Fruit fly (Drosophila melanogaster): ENCODE measurements around the gene lmgB.

lmgB gene

dm6 chr2L:8553789-8554626 lies 25.6 kb upstream of the lmgB start (continued):
- TF ChIP-seq slou (GFP tag; optimal IDR thresholded peaks at IDR 0.05) (no peak), Hr51 (GFP tag; optimal IDR thresholded peaks at IDR 0.05) (peak in 1 of 2 experiments; percentile 13), Aef1 (GFP tag; IDR thresholded peaks at IDR 0.05) (no peak), CG10209 (GFP tag; optimal IDR thresholded peaks at IDR 0.05) (no peak), CG6175 (GFP tag; IDR thresholded peaks at IDR 0.05) (no peak), Xrp1 (GFP tag; IDR thresholded peaks at IDR 0.05) (peak; percentile 69; the same call in 1 of the 2 replicates), Ada2b (GFP tag; IDR thresholded peaks at IDR 0.05) (no peak), ap (GFP tag; IDR thresholded peaks at IDR 0.05) (no peak), gro (GFP tag; optimal IDR thresholded peaks at IDR 0.05) (no peak), CG8478 (optimal IDR thresholded peaks at IDR 0.05) (no peak), B-H2 (GFP tag; optimal IDR thresholded peaks at IDR 0.05) (no peak), inv (GFP tag; IDR thresholded peaks at IDR 0.05; ENCODE audit: partially characterized antibody) (no peak), Oaz (GFP tag; IDR thresholded peaks at IDR 0.05) (no peak), her (GFP tag; optimal IDR thresholded peaks at IDR 0.05) (peak; percentile 45), HLH4C (GFP tag; IDR thresholded peaks at IDR 0.05; ENCODE audit: partially characterized antibody) (0 out of 3 replicates have a peak, but pooled peaks have one; percentile 33), eyg (GFP tag; optimal IDR thresholded peaks at IDR 0.05) (no peak), stc (GFP tag; IDR thresholded peaks at IDR 0.05) (no peak), CG7372 (GFP tag; IDR thresholded peaks at IDR 0.05) (no peak), CG18599 (GFP tag; optimal IDR thresholded peaks at IDR 0.05) (peak; percentile 67), CG11723 (GFP tag; optimal IDR thresholded peaks at IDR 0.05) (peak; percentile 6), CG31388 (GFP tag; optimal IDR thresholded peaks at IDR 0.05) (no peak), CG4404 (GFP tag; IDR thresholded peaks at IDR 0.05) (no peak), kni (GFP tag; optimal IDR thresholded peaks at IDR 0.05) (peak; percentile 84), ems (GFP tag; optimal IDR thresholded peaks at IDR 0.05) (no peak), CG2202 (tag; optimal IDR thresholded peaks at IDR 0.05) (peak; percentile 64), CG13424 (tag; optimal IDR thresholded peaks at IDR 0.05) (peak; percentile 37), CG15601 (tag; optimal IDR thresholded peaks at IDR 0.05) (peak; percentile 39), z (GFP tag; IDR thresholded peaks at IDR 0.05) (no peak), slp2 (GFP tag; optimal IDR thresholded peaks at IDR 0.05) (no peak), BtbVII (GFP tag; optimal IDR thresholded peaks at IDR 0.05) (peak; percentile 19), bowl (GFP tag; IDR thresholded peaks at IDR 0.05) (no peak), CG15479 (GFP tag; optimal IDR thresholded peaks at IDR 0.05) (no peak), NfI (GFP tag; optimal IDR thresholded peaks at IDR 0.05) (peak; percentile 43), chn (GFP tag; optimal IDR thresholded peaks at IDR 0.05) (peak; percentile 3), CG10147 (GFP tag; optimal IDR thresholded peaks at IDR 0.05) (no peak), C15 (GFP tag; IDR thresholded peaks at IDR 0.05) (no peak), CG10979 (tag; optimal IDR thresholded peaks at IDR 0.05) (peak; percentile 73), PHDP (tag; optimal IDR thresholded peaks at IDR 0.05) (peak; percentile 22), Fer2 (tag; optimal IDR thresholded peaks at IDR 0.05) (no peak), unc-4 (GFP tag; IDR thresholded peaks at IDR 0.05; ENCODE audit: partially characterized antibody) (no peak), NK7.1 (GFP tag; optimal IDR thresholded peaks at IDR 0.05) (no peak), CG10274 (GFP tag; optimal IDR thresholded peaks at IDR 0.05) (no peak), CG17328 (GFP tag; IDR thresholded peaks at IDR 0.05) (peak; percentile 73), CG9876 (GFP tag; optimal IDR thresholded peaks at IDR 0.05) (no peak), corto (GFP tag; optimal IDR thresholded peaks at IDR 0.05) (no peak), grau (tag; optimal IDR thresholded peaks at IDR 0.05) (peak; percentile 94), Lim3 (GFP tag; IDR thresholded peaks at IDR 0.05) (no peak), ase (GFP tag; IDR thresholded peaks at IDR 0.05) (no peak), gcm2 (GFP tag; optimal IDR thresholded peaks at IDR 0.05) (peak; percentile 35), trh (GFP tag; optimal IDR thresholded peaks at IDR 0.05) (no peak)
